Worm (Caenorhabditis elegans) whole organism, L2 larva: Measurements from ENCODE around the gene F22E5.8.
"Not testable (repeated sequence)": the region's sequence is repeated elsewhere in the genome, so short reads cannot be mapped to it uniquely, and the experiment has no call there.

ENCODE experiments used
- C34F6.9 ChIP-seq: fragments of 150-350 bp; optimal IDR thresholded peaks from 2 replicates; lab custom pipeline; 2014; ENCODE audit warnings: missing biosample characterization, missing genetic modification characterization
- F13H6.1 ChIP-seq: sonication (generic microtip); optimal IDR thresholded peaks from 2 replicates; lab custom pipeline; 2016; ENCODE audit warnings: missing genetic modification characterization, missing compliant biosample characterization
- R02D3.7 ChIP-seq: fragments of 150-350 bp; optimal IDR thresholded peaks from 2 replicates; lab custom pipeline; 2014; ENCODE audit warnings: missing biosample characterization, missing genetic modification characterization
- Y55F3AM.14 ChIP-seq: fragments of 200-800 bp; sonication (Bioruptor generic); optimal IDR thresholded peaks from 2 replicates; lab custom pipeline; 2018; ENCODE audit warnings: mild to moderate bottlenecking, missing genetic modification characterization, missing compliant biosample characterization
- ZK546.5 ChIP-seq: sonication (generic microtip); optimal IDR thresholded peaks from 2 replicates; lab custom pipeline; 2017; ENCODE audit warnings: missing biosample characterization, missing genetic modification characterization
- alr-1 ChIP-seq: fragments of 150-350 bp; optimal IDR thresholded peaks from 2 replicates; lab custom pipeline; 2014; ENCODE audit warnings: missing biosample characterization, missing genetic modification characterization
- ama-1 ChIP-seq: fragments of 150-350 bp; optimal IDR thresholded peaks from 2 replicates; lab custom pipeline; 2018; ENCODE audit warnings: inconsistent platforms
- ceh-82 ChIP-seq: fragments of 150-350 bp; optimal IDR thresholded peaks from 2 replicates; lab custom pipeline; 2014; ENCODE audit warnings: missing biosample characterization, missing genetic modification characterization
- crh-2 ChIP-seq: sonication (generic microtip); optimal IDR thresholded peaks from 2 replicates; lab custom pipeline; 2017; ENCODE audit warnings: missing biosample characterization, missing genetic modification characterization
- dmd-4 ChIP-seq: sonication (generic microtip); optimal IDR thresholded peaks from 2 replicates; lab custom pipeline; 2017; ENCODE audit warnings: missing biosample characterization, missing genetic modification characterization
- elt-3 ChIP-seq: sonication (generic microtip); optimal IDR thresholded peaks from 2 replicates; lab custom pipeline; 2017; ENCODE audit warnings: missing biosample characterization, missing genetic modification characterization
- fos-1 ChIP-seq: fragments of 150-350 bp; optimal IDR thresholded peaks from 2 replicates; lab custom pipeline; 2014; ENCODE audit warnings: missing biosample characterization, missing genetic modification characterization
- gmeb-1 ChIP-seq: fragments of 150-350 bp; optimal IDR thresholded peaks from 2 replicates; lab custom pipeline; 2014; ENCODE audit warnings: missing biosample characterization, missing genetic modification characterization
- lin-13 ChIP-seq: fragments of 150-350 bp; optimal IDR thresholded peaks from 2 replicates; lab custom pipeline; 2014; ENCODE audit warnings: missing biosample characterization, missing genetic modification reagents, missing genetic modification characterization
- lin-39 ChIP-seq: fragments of 150-350 bp; optimal IDR thresholded peaks from 2 replicates; lab custom pipeline; 2014; ENCODE audit warnings: missing biosample characterization, missing genetic modification reagents, missing genetic modification characterization
- lsy-2 ChIP-seq, 2 experiments: fragments of 150-350 bp in 1 of 2; sonication (generic microtip) in 1 of 2; optimal IDR thresholded peaks; 2 replicates each; lab custom pipeline; 2014 to 2017; ENCODE audit warnings: missing biosample characterization in 2 of 2, missing genetic modification characterization in 2 of 2
- nhr-12 ChIP-seq: fragments of 150-350 bp; optimal IDR thresholded peaks from 2 replicates; lab custom pipeline; 2014; ENCODE audit warnings: missing biosample characterization, missing genetic modification characterization
- nhr-129 ChIP-seq: fragments of 150-350 bp; optimal IDR thresholded peaks from 2 replicates; lab custom pipeline; 2014; ENCODE audit warnings: missing biosample characterization, missing genetic modification characterization
- nhr-25 ChIP-seq: fragments of 150-350 bp; sonication (generic microtip); optimal IDR thresholded peaks from 3 replicates; lab custom pipeline; 2014; ENCODE audit warnings: missing biosample characterization, missing genetic modification characterization
- nhr-77 ChIP-seq: fragments of 150-350 bp; optimal IDR thresholded peaks from 2 replicates; lab custom pipeline; 2014; ENCODE audit warnings: missing biosample characterization, missing genetic modification characterization
- sem-4 ChIP-seq: fragments of 150-350 bp; optimal IDR thresholded peaks from 2 replicates; lab custom pipeline; 2014; ENCODE audit warnings: missing biosample characterization, missing genetic modification reagents, missing genetic modification characterization
- sma-3 ChIP-seq: sonication (generic microtip); optimal IDR thresholded peaks from 2 replicates; lab custom pipeline; 2016; ENCODE audit warnings: missing genetic modification reagents, missing genetic modification characterization, missing compliant biosample characterization
- snpc-4 ChIP-seq: fragments of 150-350 bp; optimal IDR thresholded peaks from 2 replicates; lab custom pipeline; 2014; ENCODE audit warnings: missing biosample characterization, missing genetic modification characterization
- unc-55 ChIP-seq: fragments of 150-350 bp; sonication (generic microtip); optimal IDR thresholded peaks from 3 replicates; lab custom pipeline; 2014; ENCODE audit warnings: missing biosample characterization, missing genetic modification reagents, missing genetic modification characterization
- unc-62 ChIP-seq: fragments of 150-350 bp; optimal IDR thresholded peaks from 2 replicates; lab custom pipeline; 2014; ENCODE audit warnings: missing biosample characterization, missing genetic modification reagents, missing genetic modification characterization
- zag-1 ChIP-seq: fragments of 150-350 bp; optimal IDR thresholded peaks from 2 replicates; lab custom pipeline; 2014; ENCODE audit warnings: missing biosample characterization, missing genetic modification characterization
- ztf-1 ChIP-seq: fragments of 200-800 bp; sonication (Bioruptor generic); conservative IDR thresholded peaks from 2 replicates; pipeline ENCODE4 v1.3.6; 2022; ENCODE audit warnings: missing genetic modification characterization, missing compliant biosample characterization
- ztf-4 ChIP-seq: fragments of 150-350 bp; optimal IDR thresholded peaks from 2 replicates; lab custom pipeline; 2014; ENCODE audit warnings: missing biosample characterization, missing genetic modification characterization

F22E5.8 gene

DNA sequence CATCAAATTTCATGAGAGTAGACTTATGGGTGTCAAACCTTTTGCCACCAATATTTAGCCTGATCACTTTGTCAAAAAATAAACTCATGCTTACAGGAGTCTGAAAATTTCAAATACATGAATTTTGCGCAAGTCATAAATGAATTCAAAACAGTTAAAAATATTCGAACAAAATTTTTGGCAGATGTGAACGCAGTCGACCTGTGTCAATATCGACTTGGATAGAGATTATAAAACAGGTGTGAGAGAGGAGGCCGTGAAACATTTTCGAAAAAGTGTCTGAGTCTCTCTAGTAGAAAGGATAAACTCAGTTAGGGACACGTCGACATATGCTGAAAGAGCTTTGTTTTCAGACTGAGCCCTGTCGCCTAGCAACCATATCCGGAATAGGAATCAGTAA lies 6.9 kb downstream of the F22E5.8 start, which contains the start of gene F22E5.12:
Gene F22E5.12 (minus strand): TSS at position 101 of the 400 bp plus-strand sequence.
- not testable (repeated sequence) for TF ChIP-seq R02D3.7; elt-3 (tag; lab: Kevin White, UChicago); ama-1
- TF ChIP-seq, all 48 proteins: peak for 0; not testable (repeated sequence) for 48

- TF ChIP-seq ztf-4 (tag; lab: Kevin White, UChicago): no peak
- TF ChIP-seq snpc-4: peak; percentile 16
- peak; percentile 29 for TF ChIP-seq nhr-129 (tag; lab: Kevin White, UChicago)
- TF ChIP-seq ama-1: no peak
- no peak for TF ChIP-seq nhr-12 (tag; lab: Kevin White, UChicago)
- TF ChIP-seq F13H6.1 (tag; lab: Kevin White, UChicago): peak; percentile 61
- TF ChIP-seq lin-13: peak; percentile 17
- peak; percentile 61 for TF ChIP-seq unc-55 (GFP tag; lab: Kevin White, UChicago)
- TF ChIP-seq C34F6.9 (tag; lab: Kevin White, UChicago): peak; percentile 81
- peak; percentile 13 for TF ChIP-seq sem-4 (tag; lab: Kevin White, UChicago)
- TF ChIP-seq lsy-2 (tag; optimal IDR thresholded peaks at IDR 0.05; lab: Kevin White, UChicago): peak in 1 of 2 experiments; percentile 65
- TF ChIP-seq, all 48 proteins: peak for 8
Observed at ce11 chrII:2649015-2649414, 9.2 kb downstream of the F22E5.8 start.

ce11 chrII:2649539-2649938 lies 9.7 kb downstream of the F22E5.8 start, which contains the start of the genes F22E5.13 and F22E5.6:
TSS of gene F22E5.13 (minus strand) at chrII:2649639.
TSS of gene F22E5.6 (plus strand) at chrII:2649835.
- TF ChIP-seq fos-1 (tag; lab: Kevin White, UChicago) (no peak), Y55F3AM.14 (GFP tag; lab: Kevin White, UChicago) (no peak)

DNA sequence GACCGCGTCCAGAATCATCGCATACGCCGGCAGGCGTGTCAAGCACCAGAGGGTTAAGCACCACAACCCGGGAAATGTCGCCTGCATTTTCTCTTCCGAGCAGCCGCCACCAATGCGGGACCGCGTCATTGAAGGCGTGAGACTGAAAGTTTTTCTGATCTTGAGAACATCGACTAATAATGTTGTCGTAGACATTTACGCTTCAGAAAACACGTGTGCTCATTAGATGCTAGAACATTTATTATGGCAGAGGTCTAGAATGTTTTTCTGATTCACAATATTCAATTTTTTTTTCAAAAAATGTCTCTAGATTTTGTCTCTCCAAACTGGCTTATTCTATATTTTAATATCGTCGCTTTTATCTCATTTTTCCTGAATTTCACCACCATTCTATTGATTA lies 16.8 kb downstream of the F22E5.8 start, which contains the start of gene sri-47:
Gene sri-47 (plus strand): TSS at position 301 of the 400 bp plus-strand sequence.
- TF ChIP-seq lin-13: no peak
- TF ChIP-seq sem-4 (tag; lab: Kevin White, UChicago): no peak
- TF ChIP-seq Y55F3AM.14 (GFP tag; lab: Kevin White, UChicago): no peak
- TF ChIP-seq ztf-1 (GFP tag; lab: Robert Waterston, UW): no peak
- TF ChIP-seq unc-55 (GFP tag; lab: Kevin White, UChicago): no peak

DNA sequence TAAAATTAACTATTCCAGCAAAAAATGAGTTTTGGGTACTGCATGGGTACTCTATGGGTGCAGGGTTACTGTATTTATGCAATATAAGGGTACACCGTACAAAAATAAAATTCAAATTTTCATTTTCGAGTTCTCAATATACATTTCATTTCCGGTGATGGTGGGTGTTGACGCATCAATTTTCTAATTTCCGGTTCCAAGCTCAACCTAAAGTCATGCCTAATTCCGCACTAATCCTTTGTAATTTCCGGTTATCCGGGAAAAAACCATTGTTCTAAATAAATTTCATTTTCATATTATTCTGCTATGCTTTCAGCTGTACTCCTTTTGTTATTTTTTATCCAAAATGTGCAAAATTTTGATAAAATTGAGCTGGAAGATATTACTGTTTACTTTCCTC lies 19.5 kb downstream of the F22E5.8 start, which contains the start of gene gcy-21:
Gene gcy-21 (plus strand): TSS at position 301 of the 400 bp plus-strand sequence.
- no peak for TF ChIP-seq unc-62 (GFP tag; lab: Kevin White, UChicago)
- no peak for TF ChIP-seq dmd-4
- TF ChIP-seq lin-39 (tag; lab: Kevin White, UChicago): no peak
- TF ChIP-seq nhr-25 (tag; lab: Kevin White, UChicago): no peak
- no peak for TF ChIP-seq ama-1
- TF ChIP-seq gmeb-1 (tag; lab: Kevin White, UChicago): no peak
- TF ChIP-seq nhr-129 (tag; lab: Kevin White, UChicago): no peak
- TF ChIP-seq sma-3 (GFP tag; lab: Kevin White, UChicago): no peak
- no peak for TF ChIP-seq ztf-4 (tag; lab: Kevin White, UChicago)
- no peak for TF ChIP-seq ZK546.5
- no peak for TF ChIP-seq ceh-82
- TF ChIP-seq alr-1 (tag; lab: Kevin White, UChicago): no peak
- no peak for TF ChIP-seq snpc-4
- TF ChIP-seq nhr-77 (tag; lab: Kevin White, UChicago): no peak
- TF ChIP-seq nhr-12 (tag; lab: Kevin White, UChicago): no peak

DNA sequence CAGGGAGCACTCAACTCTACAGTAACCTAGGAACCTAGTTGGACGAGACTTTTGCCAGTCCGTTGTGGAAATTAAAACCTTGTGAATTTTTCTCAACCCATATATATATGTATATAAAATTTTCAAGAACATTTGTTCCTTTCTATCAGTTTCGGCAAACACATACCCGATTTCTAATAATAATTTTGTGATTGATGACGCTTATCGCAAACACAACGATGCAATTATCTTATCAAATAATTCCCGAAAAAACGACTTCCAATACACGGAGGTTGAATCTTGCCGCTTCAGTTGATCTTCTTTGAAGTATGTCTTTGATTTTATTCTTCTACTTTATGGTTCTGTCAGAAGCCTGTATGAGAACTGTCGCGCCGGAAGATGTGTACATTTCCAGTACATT lies 25.2 kb downstream of the F22E5.8 start, which contains the start of gene F22E5.2:
Gene F22E5.2 (plus strand): TSS at position 301 of the 400 bp plus-strand sequence.
- TF ChIP-seq zag-1; nhr-77 (tag; lab: Kevin White, UChicago); crh-2 (tag; lab: Kevin White, UChicago): not testable (repeated sequence)

DNA sequence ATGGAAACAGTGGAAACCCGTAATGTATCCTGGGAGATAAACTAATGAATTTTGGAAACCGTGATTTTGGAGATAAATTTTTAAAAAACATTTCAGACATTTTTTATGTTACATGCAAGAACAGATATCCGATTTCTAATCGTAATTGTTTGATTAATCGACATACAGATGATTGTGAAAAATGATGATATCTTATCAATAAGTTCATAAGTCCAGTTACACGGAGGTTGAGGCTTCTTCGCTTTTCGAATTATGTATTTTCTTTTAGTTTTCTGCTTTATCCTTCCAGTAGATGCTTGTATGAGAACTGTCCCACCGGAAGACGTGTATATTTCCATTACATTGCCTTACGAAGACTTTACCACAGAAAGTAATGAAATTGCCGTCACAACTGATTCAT lies 25.8 kb downstream of the F22E5.8 start, which contains the start of gene F22E5.22:
Gene F22E5.22 (plus strand): TSS at position 301 of the 400 bp plus-strand sequence.
- no peak for TF ChIP-seq sma-3 (GFP tag; lab: Kevin White, UChicago)
- TF ChIP-seq ztf-1 (GFP tag; lab: Robert Waterston, UW): no peak
